Fruit fly (Drosophila melanogaster): ENCODE measurements around the gene inaF-D.

Gene inaF-D

DNA sequence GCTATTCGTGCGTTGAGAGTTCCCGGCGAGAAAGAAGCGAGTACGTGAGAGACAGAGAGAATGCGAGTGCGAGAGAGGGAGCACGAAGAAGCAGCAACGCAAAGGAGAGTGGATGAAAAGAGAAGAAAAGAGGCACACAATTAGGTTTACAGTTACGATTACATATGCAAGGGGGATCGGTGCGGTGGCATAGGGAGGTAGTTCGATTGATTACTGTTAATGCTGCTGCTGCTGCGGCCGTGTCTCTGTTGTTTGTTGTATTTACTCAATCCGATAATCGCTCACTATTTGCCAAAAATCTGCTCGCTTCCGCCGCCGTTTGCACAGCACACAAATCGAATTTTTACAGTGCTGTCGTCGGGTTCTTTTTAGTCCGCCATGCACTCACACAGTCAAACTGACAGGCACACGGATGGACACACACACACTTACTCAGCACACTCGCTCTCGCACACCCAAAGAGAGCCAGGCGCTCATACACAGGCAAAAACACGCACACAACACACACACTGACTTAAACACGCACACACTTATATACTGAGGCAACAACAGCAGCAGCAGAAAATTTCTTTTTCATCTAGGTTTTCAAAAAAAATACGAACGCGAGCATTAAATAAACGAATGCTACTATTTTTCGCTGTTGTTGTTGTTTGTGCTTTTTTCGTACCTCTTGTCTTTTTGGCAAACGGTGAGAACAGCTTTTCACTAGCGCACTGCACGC is 14.9 kb downstream of the inaF-D start (continued):
- TF ChIP-seq ind (GFP tag; optimal IDR thresholded peaks at IDR 0.05) (no peak), CG17186 (GFP tag; optimal IDR thresholded peaks at IDR 0.05) (no peak), CG9876 (GFP tag; optimal IDR thresholded peaks at IDR 0.05) (no peak), CoRest (tag; optimal IDR thresholded peaks at IDR 0.05) (no peak), CG17912 (GFP tag; optimal IDR thresholded peaks at IDR 0.05) (no peak), CG1233 (GFP tag; optimal IDR thresholded peaks at IDR 0.05) (no peak), CG4404 (GFP tag; IDR thresholded peaks at IDR 0.05) (no peak), CG9215 (GFP tag; IDR thresholded peaks at IDR 0.05) (no peak), CG2199 (GFP tag; IDR thresholded peaks at IDR 0.05) (no peak), Lhr (GFP tag; optimal IDR thresholded peaks at IDR 0.05) (no peak), btn (GFP tag; optimal IDR thresholded peaks at IDR 0.05) (no peak), Scr (GFP tag; IDR thresholded peaks at IDR 0.05; ENCODE audit: partially characterized antibody) (peak; percentile 9; the same call in 1 of the 2 replicates), Sin3A (optimal IDR thresholded peaks at IDR 0.05) (no peak), aop (GFP tag; IDR thresholded peaks at IDR 0.05) (no peak), CG7963 (GFP tag; IDR thresholded peaks at IDR 0.05; ENCODE audit: partially characterized antibody) (no peak), CG18262 (tag; optimal IDR thresholded peaks at IDR 0.05) (no peak), CG30403 (GFP tag; optimal IDR thresholded peaks at IDR 0.05) (no peak), dati (GFP tag; IDR thresholded peaks at IDR 0.05) (no peak), CG10431 (GFP tag; optimal IDR thresholded peaks at IDR 0.05) (no peak), CG2678 (tag; optimal IDR thresholded peaks at IDR 0.05) (peak; percentile 37), CG10366 (GFP tag; IDR thresholded peaks at IDR 0.05) (no peak), CG3407 (GFP tag; optimal IDR thresholded peaks at IDR 0.05) (no peak), CG43689 (GFP tag; IDR thresholded peaks at IDR 0.05) (no peak), row (GFP tag; IDR thresholded peaks at IDR 0.05) (0 out of 3 replicates have a peak, but pooled peaks have one; percentile 7), stwl (tag; optimal IDR thresholded peaks at IDR 0.05) (no peak), Deaf1 (tag; optimal IDR thresholded peaks at IDR 0.05) (peak; percentile 45), CG15011 (GFP tag; optimal IDR thresholded peaks at IDR 0.05) (no peak), croc (GFP tag; conservative IDR thresholded peaks at IDR 0.05) (no peak), hb (GFP tag; IDR thresholded peaks at IDR 0.05; ENCODE audit: partially characterized antibody) (no peak), CG2202 (tag; optimal IDR thresholded peaks at IDR 0.05) (no peak), Hand (GFP tag; optimal IDR thresholded peaks at IDR 0.05) (peak; percentile 63), Nf-YC (tag; optimal IDR thresholded peaks at IDR 0.05) (peak; percentile 6), Kr (GFP tag; optimal IDR thresholded peaks at IDR 0.05) (no peak), onecut (GFP tag; IDR thresholded peaks at IDR 0.05) (no peak), abd-A (tag; optimal IDR thresholded peaks at IDR 0.05) (peak; percentile 52), her (GFP tag; optimal IDR thresholded peaks at IDR 0.05) (no peak), CG2712 (tag; optimal IDR thresholded peaks at IDR 0.05) (no peak), CG17328 (GFP tag; IDR thresholded peaks at IDR 0.05) (no peak), CG15514 (GFP tag; optimal IDR thresholded peaks at IDR 0.05) (no peak), fd64A (GFP tag; optimal IDR thresholded peaks at IDR 0.05) (no peak), psq (GFP tag; optimal IDR thresholded peaks at IDR 0.05) (peak; percentile 83), bcd (GFP tag; optimal IDR thresholded peaks at IDR 0.05) (no peak), CG11247 (GFP tag; IDR thresholded peaks at IDR 0.05) (no peak), CrebB (tag; optimal IDR thresholded peaks at IDR 0.05) (no peak), CG18011 (GFP tag; optimal IDR thresholded peaks at IDR 0.05) (no peak), CG32772 (GFP tag; IDR thresholded peaks at IDR 0.05) (no peak), ash1 (GFP tag; optimal IDR thresholded peaks at IDR 0.05) (no peak), br (optimal IDR thresholded peaks at IDR 0.05) (no peak), crol (GFP tag; IDR thresholded peaks at IDR 0.05) (peak; percentile 92), CG3847 (GFP tag; IDR thresholded peaks at IDR 0.05) (no peak), nom (GFP tag; optimal IDR thresholded peaks at IDR 0.05) (peak; percentile 65)

Data from whole organism, embryonic.